Worm (Caenorhabditis elegans): ENCODE results near the gene ZK381.2.

The ZK381.2 gene

ce11 chrIV:7017123-7017674 lies 51.9 kb downstream of the ZK381.2 start, which contains the start of gene gldi-4:
gldi-4 (plus strand) TSS chrIV:7017624.
- TF ChIP-seq hlh-12 (tag; optimal IDR thresholded peaks at IDR 0.05) (no peak), lsl-1 (GFP tag; optimal IDR thresholded peaks at IDR 0.05) (no peak), F10E7.11 (tag; optimal IDR thresholded peaks at IDR 0.05) (no peak), F57A8.1 (GFP tag; optimal IDR thresholded peaks at IDR 0.05) (no peak), tlf-1 (GFP tag; optimal IDR thresholded peaks at IDR 0.05) (no peak), hmg-1.2 (GFP tag; IDR thresholded peaks at IDR 0.05) (no peak), lsy-27 (tag; optimal IDR thresholded peaks at IDR 0.05; ENCODE audit: borderline replicate concordance, insufficient read depth) (no peak), unc-130 (GFP tag; optimal IDR thresholded peaks at IDR 0.05) (no peak), snpc-3.4 (tag; optimal IDR thresholded peaks at IDR 0.05) (no peak)

Measured in whole organism, young adult.